Worm (Caenorhabditis elegans): Measurements from ENCODE around the gene tsp-13.

tsp-13 gene

ce11 chrV:19124586-19124985, 29.3 kb upstream of the tsp-13 start, which contains the start of gene bed-1:
Gene bed-1 (minus strand): TSS chrV:19124922.
- TF ChIP-seq efl-1 (optimal IDR thresholded peaks at IDR 0.05) (no peak), efl-1 (GFP tag; optimal IDR thresholded peaks at IDR 0.05 in 1 of 2) (peak in 1 of 2 experiments; percentile 89), jun-1 (tag; optimal IDR thresholded peaks at IDR 0.05) (no peak), C16A3.4 (tag; optimal IDR thresholded peaks at IDR 0.05) (no peak), C34B4.2 (tag; optimal IDR thresholded peaks at IDR 0.05) (no peak), sptf-1 (tag; optimal IDR thresholded peaks at IDR 0.05) (no peak), fkh-10 (GFP tag; optimal IDR thresholded peaks at IDR 0.05) (no peak), nhr-19 (GFP tag; conservative IDR thresholded peaks at IDR 0.05) (no peak)

- TF ChIP-seq egl-13 (tag; optimal IDR thresholded peaks at IDR 0.05) (no peak), ceh-88 (GFP tag; IDR thresholded peaks at IDR 0.05) (no peak), lir-3 (tag; optimal IDR thresholded peaks at IDR 0.05; ENCODE audit: poor library complexity) (no peak), lsy-2 (tag; optimal IDR thresholded peaks at IDR 0.05) (no peak), sup-37 (GFP tag; optimal IDR thresholded peaks at IDR 0.05) (no peak), alr-1 (tag; optimal IDR thresholded peaks at IDR 0.05; ENCODE audit: borderline replicate concordance) (no peak), vab-15 (tag; optimal IDR thresholded peaks at IDR 0.05) (no peak), grh-1 (GFP tag; IDR thresholded peaks at IDR 0.05) (no peak), Y116A8C.19 (tag; optimal IDR thresholded peaks at IDR 0.05; ENCODE audit: borderline replicate concordance) (no peak)
Observed at ce11 chrV:19125253-19125652, 28.7 kb upstream of the tsp-13 start.

- TF ChIP-seq grh-1 (GFP tag; IDR thresholded peaks at IDR 0.05) (peak; percentile 63), ceh-88 (GFP tag; IDR thresholded peaks at IDR 0.05) (no peak), jun-1 (tag; optimal IDR thresholded peaks at IDR 0.05) (peak; percentile 39), xbp-1 (tag; optimal IDR thresholded peaks at IDR 0.05) (peak; percentile 26), irx-1 (tag; optimal IDR thresholded peaks at IDR 0.05) (peak; percentile 66), ztf-4 (tag; optimal IDR thresholded peaks at IDR 0.05) (no peak), mdl-1 (tag; optimal IDR thresholded peaks at IDR 0.05) (peak in 1 of 2 experiments; percentile 53), sup-37 (GFP tag; optimal IDR thresholded peaks at IDR 0.05) (peak; percentile 21), dpl-1 (GFP tag; optimal IDR thresholded peaks at IDR 0.05) (peak; percentile 10 to 46 (median 32)), alr-1 (tag; optimal IDR thresholded peaks at IDR 0.05; ENCODE audit: borderline replicate concordance) (no peak), unc-86 (tag; optimal IDR thresholded peaks at IDR 0.05) (peak; percentile 54), nhr-85 (tag) (peak; percentile 83), egl-13 (tag; optimal IDR thresholded peaks at IDR 0.05) (peak; percentile 29), nhr-11 (tag; optimal IDR thresholded peaks at IDR 0.05) (no peak), nhr-20 (tag; optimal IDR thresholded peaks at IDR 0.05) (peak; percentile 48), lin-35 (GFP tag; optimal IDR thresholded peaks at IDR 0.05) (peak; percentile 35 to 59), snu-23 (GFP tag; optimal IDR thresholded peaks at IDR 0.05) (peak; percentile 67), vab-15 (tag; optimal IDR thresholded peaks at IDR 0.05) (peak; percentile 28), C34B4.2 (tag; optimal IDR thresholded peaks at IDR 0.05) (no peak), zip-4 (GFP tag; optimal IDR thresholded peaks at IDR 0.05) (peak; percentile 60), pax-3 (tag; optimal IDR thresholded peaks at IDR 0.05) (peak; percentile 65), fos-1 (tag; optimal IDR thresholded peaks at IDR 0.05) (peak; percentile 1), fkh-8 (tag; optimal IDR thresholded peaks at IDR 0.05) (peak; percentile 80), ceh-8 (GFP tag; optimal IDR thresholded peaks at IDR 0.05) (peak; percentile 80), ztf-11 (tag; optimal IDR thresholded peaks at IDR 0.05) (peak in 1 of 2 experiments; percentile 43), egl-27 (tag; optimal IDR thresholded peaks at IDR 0.05) (no peak), isw-1 (GFP tag; IDR thresholded peaks at IDR 0.05) (peak; percentile 59), mep-1 (tag; optimal IDR thresholded peaks at IDR 0.05) (peak; percentile 50), C16A3.4 (tag; optimal IDR thresholded peaks at IDR 0.05) (peak; percentile 61), nhr-19 (GFP tag; conservative IDR thresholded peaks at IDR 0.05) (peak; percentile 92), lsy-2 (tag; optimal IDR thresholded peaks at IDR 0.05) (peak; percentile 59 to 61), ama-1 (optimal IDR thresholded peaks at IDR 0.05) (no peak), fkh-4 (tag; optimal IDR thresholded peaks at IDR 0.05; ENCODE audit: borderline replicate concordance) (peak; percentile 13), nhr-77 (tag; optimal IDR thresholded peaks at IDR 0.05) (peak; percentile 0), swsn-7 (tag; optimal IDR thresholded peaks at IDR 0.05) (peak; percentile 64), mab-9 (GFP tag; IDR thresholded peaks at IDR 0.05) (peak; percentile 63), nhr-47 (tag; optimal IDR thresholded peaks at IDR 0.05) (peak; percentile 83), nhr-90 (tag; optimal IDR thresholded peaks at IDR 0.05; ENCODE audit: poor library complexity) (peak; percentile 70), nhr-71 (tag; optimal IDR thresholded peaks at IDR 0.05) (peak; percentile 72), ceh-82 (tag; optimal IDR thresholded peaks at IDR 0.05) (peak; percentile 32 to 44 (median 33)), snpc-4 (tag; optimal IDR thresholded peaks at IDR 0.05) (peak; percentile 46)
Observed at ce11 chrV:19125812-19126211, 28.1 kb upstream of the tsp-13 start.

Data from whole organism, L1 larva.